Worm (Caenorhabditis elegans) whole organism, L4 larva: ENCODE measurements around the gene Y48C3A.20.

ENCODE experiments used
- aha-1 ChIP-seq: fragments of 150-350 bp; peaks from one replicate; lab custom pipeline; 2014; ENCODE audit warnings: missing biosample characterization, missing genetic modification characterization
- ceh-28 ChIP-seq: fragments of 150-350 bp; optimal IDR thresholded peaks from 2 replicates; lab custom pipeline; 2014; ENCODE audit warnings: missing biosample characterization, missing genetic modification reagents, missing genetic modification characterization
- daf-16 ChIP-seq, 3 experiments: sonication (generic microtip); optimal IDR thresholded peaks; 2 replicates each; lab custom pipeline; 2016 to 2017; ENCODE audit warnings: missing genetic modification characterization in 3 of 3, missing genetic modification reagents in 3 of 3, mild to moderate bottlenecking in 2 of 3, missing compliant biosample characterization in 2 of 3, missing biosample characterization in 1 of 3, moderate library complexity in 1 of 3
- snpc-4 ChIP-seq: fragments of 150-350 bp; optimal IDR thresholded peaks from 2 replicates; lab custom pipeline; 2014; ENCODE audit warnings: missing biosample characterization, missing genetic modification characterization

The Y48C3A.20 gene

ce11 chrII:13417452-13418031 lies 48.1 kb downstream of the Y48C3A.20 start:
- TF ChIP-seq ceh-28 (tag; lab: Kevin White, UChicago) (peak; percentile 97), aha-1 (tag; lab: Kevin White, UChicago) (no peak)
- TF ChIP-seq, all 104 proteins: peak for 1

ce11 chrII:13424242-13424641 lies 54.8 kb downstream of the Y48C3A.20 start, which contains the start of gene Y48E1C.2:
TSS of gene Y48E1C.2 (plus strand) at chrII:13424542.
- TF ChIP-seq daf-16 (GFP tag; optimal IDR thresholded peaks at IDR 0.05; lab: Kevin White, UChicago) (no peak), daf-16 (tag; optimal IDR thresholded peaks at IDR 0.05; lab: Kevin White, UChicago) (no peak), snpc-4 (no peak)
